Worm (Caenorhabditis elegans) whole organism, young adult: ENCODE data around the gene str-6.
"Not testable (repeated sequence)": the region's sequence is repeated elsewhere in the genome, so short reads cannot be mapped to it uniquely, and the experiment has no call there.

Experiments used
- T26A5.8 ChIP-seq: sonication (generic microtip); optimal IDR thresholded peaks from 2 replicates; lab custom pipeline; 2016; ENCODE audit warnings: missing genetic modification characterization, missing compliant biosample characterization
- Y95B8A.8 ChIP-seq: fragments of 200-800 bp; sonication (Bioruptor generic); IDR thresholded peaks from 2 replicates; pipeline ENCODE4 v1.3.6; 2022; ENCODE audit warnings: missing genetic modification reagents, missing genetic modification characterization, missing compliant biosample characterization
- ZK185.1 ChIP-seq: sonication (generic microtip); optimal IDR thresholded peaks from 2 replicates; lab custom pipeline; 2016; ENCODE audit warnings: mild to moderate bottlenecking, missing genetic modification characterization, missing compliant biosample characterization; ENCODE audit not compliant: poor library complexity, severe bottlenecking
- ama-1 ChIP-seq, 3 experiments: fragments of 150-350 bp in 1 of 3; sonication (generic microtip) in 2 of 3; optimal IDR thresholded peaks; 2 replicates each; lab custom pipeline; 2014 to 2018; ENCODE audit warnings: missing biosample characterization in 2 of 3, missing genetic modification characterization in 2 of 3, missing genetic modification reagents in 2 of 3
- ets-4 ChIP-seq: fragments of 200-800 bp; sonication (Bioruptor generic); optimal IDR thresholded peaks from 2 replicates; lab custom pipeline; 2018; ENCODE audit warnings: mild to moderate bottlenecking, missing genetic modification characterization, missing compliant biosample characterization
- hlh-12 ChIP-seq: sonication (generic microtip); optimal IDR thresholded peaks from 2 replicates; lab custom pipeline; 2016; ENCODE audit warnings: missing genetic modification characterization, missing compliant biosample characterization
- hrde-1 ChIP-seq: sonication (generic microtip); optimal IDR thresholded peaks from 2 replicates; lab custom pipeline; 2016; ENCODE audit warnings: missing genetic modification characterization, mild to moderate bottlenecking, missing compliant biosample characterization, moderate library complexity, missing genotype, missing genetic modification reagents, borderline replicate concordance
- lir-1 ChIP-seq: fragments of 200-800 bp; sonication (Bioruptor generic); conservative IDR thresholded peaks from 2 replicates; pipeline ENCODE4 v1.3.6; 2022; ENCODE audit warnings: missing genetic modification reagents, missing genetic modification characterization, missing compliant biosample characterization
- sea-2 ChIP-seq: fragments of 200-800 bp; sonication (Bioruptor generic); IDR thresholded peaks from 2 replicates; pipeline ENCODE4 v1.3.6; 2022; ENCODE audit warnings: missing genetic modification characterization, missing compliant biosample characterization
- unc-130 ChIP-seq: sonication (generic microtip); optimal IDR thresholded peaks from 2 replicates; lab custom pipeline; 2016; ENCODE audit warnings: missing genetic modification reagents, missing genetic modification characterization, missing compliant biosample characterization
- unc-62 ChIP-seq: fragments of 150-350 bp; optimal IDR thresholded peaks from 2 replicates; lab custom pipeline; 2014; ENCODE audit warnings: missing biosample characterization, missing genetic modification reagents, missing genetic modification characterization
- zim-3 ChIP-seq: sonication (generic microtip); optimal IDR thresholded peaks from 2 replicates; lab custom pipeline; 2017; ENCODE audit warnings: mild to moderate bottlenecking, missing genetic modification characterization, moderate library complexity, missing compliant biosample characterization

- TF ChIP-seq zim-3 (tag; lab: Kevin White, UChicago); unc-130; ZK185.1 (tag; lab: Kevin White, UChicago); unc-62 (GFP tag; lab: Kevin White, UChicago); ets-4 (GFP tag; lab: Kevin White, UChicago); hrde-1 (tag; lab: Kevin White, UChicago); ama-1 (optimal IDR thresholded peaks at IDR 0.05; lab: Kevin White, UChicago); ama-1 (GFP tag; optimal IDR thresholded peaks at IDR 0.05; lab: Kevin White, UChicago); hlh-12; Y95B8A.8 (GFP tag; lab: Robert Waterston, UW); lir-1 (GFP tag; lab: Robert Waterston, UW); sea-2 (GFP tag; lab: Robert Waterston, UW); T26A5.8 (tag; lab: Kevin White, UChicago): not testable (repeated sequence)
Measured at ce11 chrV:15744366-15744765, 5.7 kb downstream of the str-6 start, which contains the start of gene str-19.
